Worm (Caenorhabditis elegans) whole organism, mixed stage, embryonic: ENCODE measurements around the gene F36H12.9.

Source experiments
- ceh-39 ChIP-seq: fragments of 150-350 bp; optimal IDR thresholded peaks from 2 replicates; lab custom pipeline; 2014; ENCODE audit warnings: missing biosample characterization, missing genetic modification characterization
- ces-1 ChIP-seq: fragments of 150-350 bp; optimal IDR thresholded peaks from 2 replicates; lab custom pipeline; 2014; ENCODE audit warnings: missing biosample characterization, missing genetic modification reagents, missing genetic modification characterization
- elt-1 ChIP-seq: sonication (generic microtip); optimal IDR thresholded peaks from 2 replicates; lab custom pipeline; 2017; ENCODE audit warnings: missing genetic modification characterization, mild to moderate bottlenecking, missing compliant biosample characterization, antibody characterized with exemption, moderate library complexity, borderline replicate concordance; ENCODE audit not compliant: insufficient read depth
- mep-1 ChIP-seq: fragments of 150-350 bp; optimal IDR thresholded peaks from 2 replicates; lab custom pipeline; 2017; ENCODE audit warnings: missing biosample characterization, missing genetic modification reagents, missing genetic modification characterization, inconsistent platforms
- mls-2 ChIP-seq: sonication (generic microtip); optimal IDR thresholded peaks from 2 replicates; lab custom pipeline; 2016; ENCODE audit warnings: mild to moderate bottlenecking, missing genetic modification characterization, moderate library complexity, missing compliant biosample characterization
- nhr-12 ChIP-seq: fragments of 150-350 bp; optimal IDR thresholded peaks from 2 replicates; lab custom pipeline; 2014; ENCODE audit warnings: missing biosample characterization, missing genetic modification characterization
- nhr-2 ChIP-seq: fragments of 150-350 bp; optimal IDR thresholded peaks from 2 replicates; lab custom pipeline; 2014; ENCODE audit warnings: missing biosample characterization, missing genetic modification characterization
- nhr-28 ChIP-seq: fragments of 150-350 bp; optimal IDR thresholded peaks from 2 replicates; lab custom pipeline; 2014; ENCODE audit warnings: missing biosample characterization, missing genetic modification characterization
- nhr-76 ChIP-seq: sonication (generic microtip); optimal IDR thresholded peaks from 2 replicates; lab custom pipeline; 2017; ENCODE audit warnings: missing biosample characterization, missing genetic modification characterization
- pha-4 ChIP-seq: fragments of 150-350 bp; optimal IDR thresholded peaks from 2 replicates; lab custom pipeline; 2018; ENCODE audit warnings: missing biosample characterization, missing genetic modification reagents, missing genetic modification characterization
- unc-39 ChIP-seq: fragments of 150-350 bp; optimal IDR thresholded peaks from 2 replicates; lab custom pipeline; 2014; ENCODE audit warnings: missing biosample characterization, missing genetic modification characterization
- unc-62 ChIP-seq: fragments of 150-350 bp; optimal IDR thresholded peaks from 2 replicates; lab custom pipeline; 2014; ENCODE audit warnings: missing biosample characterization, missing genetic modification reagents, missing genetic modification characterization
- ztf-11 ChIP-seq: fragments of 150-350 bp; optimal IDR thresholded peaks from 2 replicates; lab custom pipeline; 2014; ENCODE audit warnings: missing biosample characterization, missing genetic modification characterization

DNA sequence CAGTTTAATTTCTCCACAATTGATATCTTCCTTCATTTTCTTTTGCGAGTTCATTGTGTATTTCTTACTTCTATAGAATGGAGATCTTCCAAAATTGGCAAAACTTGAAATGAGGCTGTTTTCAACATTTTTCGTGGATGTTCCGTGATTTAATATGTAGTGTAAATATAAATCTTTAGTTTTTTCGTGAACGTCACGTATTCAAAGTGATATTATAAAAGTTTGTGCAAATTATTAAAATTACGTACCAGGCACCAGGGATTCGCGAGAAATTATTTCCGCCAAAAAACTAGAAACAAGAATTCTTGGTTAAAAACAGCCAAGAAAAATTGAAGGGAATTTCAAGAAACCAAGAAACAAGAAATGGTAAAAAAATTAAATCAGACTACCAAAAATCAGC is 32.6 kb upstream of the F36H12.9 start, which contains the start of gene Y59E9AL.8:
- TF ChIP-seq unc-62 (GFP tag; lab: Kevin White, UChicago) (no peak), nhr-76 (tag; lab: Kevin White, UChicago) (no peak), mep-1 (tag; lab: Kevin White, UChicago) (no peak), nhr-28 (no peak), elt-1 (tag; lab: Kevin White, UChicago) (no peak), ztf-11 (tag; lab: Kevin White, UChicago) (no peak), pha-4 (tag; lab: Kevin White, UChicago) (no peak), unc-39 (no peak), ces-1 (GFP tag; lab: Kevin White, UChicago) (no peak), nhr-2 (no peak), nhr-12 (tag; lab: Kevin White, UChicago) (no peak), ceh-39 (tag; lab: Kevin White, UChicago) (no peak), mls-2 (no peak)
